Worm (Caenorhabditis elegans) whole organism, L2 larva: ENCODE results near the gene F22F4.5.

Source experiments
- ama-1 ChIP-seq: fragments of 150-350 bp; optimal IDR thresholded peaks from 2 replicates; lab custom pipeline; 2018; ENCODE audit warnings: inconsistent platforms
- egl-27 ChIP-seq: sonication (generic microtip); optimal IDR thresholded peaks from 3 replicates; lab custom pipeline; 2017; ENCODE audit warnings: missing biosample characterization, missing genetic modification reagents, missing genetic modification characterization
- elt-3 ChIP-seq: sonication (generic microtip); optimal IDR thresholded peaks from 2 replicates; lab custom pipeline; 2017; ENCODE audit warnings: missing biosample characterization, missing genetic modification characterization
- fos-1 ChIP-seq: fragments of 150-350 bp; optimal IDR thresholded peaks from 2 replicates; lab custom pipeline; 2014; ENCODE audit warnings: missing biosample characterization, missing genetic modification characterization
- lin-11 ChIP-seq: fragments of 150-350 bp; sonication (generic microtip); optimal IDR thresholded peaks from 2 replicates; lab custom pipeline; 2014; ENCODE audit warnings: missing biosample characterization, missing genetic modification characterization, inconsistent platforms, mixed read lengths
- lin-13 ChIP-seq: fragments of 150-350 bp; optimal IDR thresholded peaks from 2 replicates; lab custom pipeline; 2014; ENCODE audit warnings: missing biosample characterization, missing genetic modification reagents, missing genetic modification characterization
- nhr-11 ChIP-seq: fragments of 150-350 bp; optimal IDR thresholded peaks from 2 replicates; lab custom pipeline; 2014; ENCODE audit warnings: missing biosample characterization, missing genetic modification characterization
- nhr-12 ChIP-seq: fragments of 150-350 bp; optimal IDR thresholded peaks from 2 replicates; lab custom pipeline; 2014; ENCODE audit warnings: missing biosample characterization, missing genetic modification characterization
- skn-1 ChIP-seq: sonication (generic microtip); optimal IDR thresholded peaks from 2 replicates; lab custom pipeline; 2017; ENCODE audit warnings: missing biosample characterization, missing genetic modification characterization
- unc-39 ChIP-seq: fragments of 150-350 bp; optimal IDR thresholded peaks from 2 replicates; lab custom pipeline; 2014; ENCODE audit warnings: missing biosample characterization, missing genetic modification characterization
- unc-62 ChIP-seq: fragments of 150-350 bp; optimal IDR thresholded peaks from 2 replicates; lab custom pipeline; 2014; ENCODE audit warnings: missing biosample characterization, missing genetic modification reagents, missing genetic modification characterization
- ztf-4 ChIP-seq: fragments of 150-350 bp; optimal IDR thresholded peaks from 2 replicates; lab custom pipeline; 2014; ENCODE audit warnings: missing biosample characterization, missing genetic modification characterization

- TF ChIP-seq egl-27 (tag; lab: Kevin White, UChicago) (no peak), lin-11 (tag; lab: Kevin White, UChicago) (no peak), ztf-4 (peak; percentile 44), ama-1 (no peak), elt-3 (no peak), lin-13 (GFP tag; lab: Kevin White, UChicago) (no peak), unc-62 (GFP tag; lab: Kevin White, UChicago) (no peak), skn-1 (tag; lab: Kevin White, UChicago) (no peak), fos-1 (tag; lab: Kevin White, UChicago) (no peak), nhr-12 (no peak), unc-39 (tag; lab: Kevin White, UChicago) (no peak), nhr-11 (tag; lab: Kevin White, UChicago) (no peak)
Observed at ce11 chrX:6040435-6041093, 47.9 kb upstream of the F22F4.5 start.
